Worm (Caenorhabditis elegans): ENCODE measurements around the gene srd-11.

DNA sequence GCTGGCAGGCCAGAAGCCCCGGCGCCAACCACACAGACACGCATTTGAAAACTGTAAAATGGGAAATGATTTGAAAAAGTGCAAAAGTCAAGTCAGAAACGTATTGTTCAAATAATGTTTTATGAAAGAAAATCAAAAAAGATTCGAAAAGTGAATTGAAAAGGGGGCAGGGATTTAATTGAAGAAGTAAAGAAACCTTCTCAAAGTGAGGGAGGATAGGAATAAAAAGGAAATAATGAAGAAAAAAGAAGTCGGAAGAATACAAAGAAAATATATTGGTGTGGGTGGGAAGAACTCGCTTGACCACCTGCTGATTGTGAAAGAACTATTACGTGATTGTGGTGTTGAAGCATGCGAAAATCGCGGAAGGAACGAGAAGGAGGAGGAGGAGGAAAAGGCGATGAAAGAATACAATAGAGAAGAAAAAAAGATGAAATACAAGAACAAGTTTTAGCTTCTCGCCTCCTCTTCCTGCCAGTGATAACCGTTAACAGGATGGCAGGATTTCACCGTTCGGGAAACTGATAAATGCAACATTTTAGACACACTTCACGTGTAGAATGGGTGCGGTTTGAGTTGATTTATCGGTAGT, 12.9 kb downstream of the srd-11 start, which contains the start of gene fmo-4:
- no peak for TF ChIP-seq flt-1 (GFP tag; IDR thresholded peaks at IDR 0.05)
- TF ChIP-seq ztf-23 (GFP tag; IDR thresholded peaks at IDR 0.05) = no peak
- no peak for TF ChIP-seq med-1 (GFP tag; optimal IDR thresholded peaks at IDR 0.05; ENCODE audit: insufficient read depth)
- no peak for TF ChIP-seq ztf-29 (GFP tag; IDR thresholded peaks at IDR 0.05)
